Fruit fly (Drosophila melanogaster) whole organism, embryonic: ENCODE measurements around the gene sit.
A peak's percentile ranks its signal among the peaks of the same experiment; 100 is the strongest.

Experiments
- CG10959 ChIP-seq: fragments of 200-800 bp; sonication (Bioruptor generic); IDR thresholded peaks from 2 replicates; pipeline ENCODE4 v1.3.6; 2022; ENCODE audit warnings: missing biosample characterization, missing genetic modification characterization
- CG10979 ChIP-seq: fragments of 200-800 bp; sonication (Bioruptor generic); optimal IDR thresholded peaks from 2 replicates; lab custom pipeline; 2018; ENCODE audit warnings: missing biosample characterization, mild to moderate bottlenecking, missing genetic modification characterization, moderate library complexity
- CG11723 ChIP-seq: fragments of 200-800 bp; sonication (Bioruptor generic); optimal IDR thresholded peaks from 2 replicates; lab custom pipeline; 2017; ENCODE audit warnings: missing biosample characterization, mild to moderate bottlenecking, missing genetic modification characterization
- CG12219 ChIP-seq: fragments of 200-800 bp; sonication (Bioruptor generic); optimal IDR thresholded peaks from 3 replicates; lab custom pipeline; 2018; ENCODE audit warnings: missing biosample characterization, mild to moderate bottlenecking, missing genetic modification characterization
- CG12236 ChIP-seq: fragments of 200-800 bp; sonication (Bioruptor generic); optimal IDR thresholded peaks from 2 replicates; lab custom pipeline; 2016; ENCODE audit warnings: missing biosample characterization, missing genetic modification characterization
- CG1233 ChIP-seq: fragments of 200-800 bp; sonication (Bioruptor generic); optimal IDR thresholded peaks from 4 replicates; lab custom pipeline; 2018; ENCODE audit warnings: missing biosample characterization, mild to moderate bottlenecking, missing genetic modification characterization
- CG15073 ChIP-seq: fragments of 200-800 bp; sonication (Bioruptor generic); optimal IDR thresholded peaks from 2 replicates; lab custom pipeline; 2016; ENCODE audit warnings: missing biosample characterization, missing genetic modification characterization
- CG1832 ChIP-seq: fragments of 200-800 bp; sonication (Bioruptor generic); optimal IDR thresholded peaks from 2 replicates; lab custom pipeline; 2017; ENCODE audit warnings: missing biosample characterization, mild to moderate bottlenecking, missing genetic modification characterization, inconsistent platforms
- CG2889 ChIP-seq: fragments of 200-800 bp; sonication (Bioruptor generic); IDR thresholded peaks from 3 replicates; pipeline ENCODE4 v1.3.6; 2022; ENCODE audit warnings: missing biosample characterization, missing genetic modification characterization
- CG31388 ChIP-seq: fragments of 200-800 bp; sonication (Bioruptor generic); optimal IDR thresholded peaks from 2 replicates; lab custom pipeline; 2016; ENCODE audit warnings: missing biosample characterization, missing genetic modification characterization
- CG6689 ChIP-seq: fragments of 200-800 bp; sonication (Bioruptor generic); IDR thresholded peaks from 2 replicates; pipeline ENCODE4 v1.3.6; 2022; ENCODE audit warnings: missing biosample characterization, missing genetic modification characterization
- CG6854 ChIP-seq: fragments of 200-800 bp; sonication (Bioruptor generic); optimal IDR thresholded peaks from 3 replicates; lab custom pipeline; 2017; ENCODE audit warnings: missing biosample characterization, mild to moderate bottlenecking, missing genetic modification characterization
- CG7987 ChIP-seq: fragments of 200-800 bp; sonication (Bioruptor generic); optimal IDR thresholded peaks from 2 replicates; lab custom pipeline; 2018; ENCODE audit warnings: missing biosample characterization, mild to moderate bottlenecking, missing genetic modification characterization, moderate library complexity
- CG9437 ChIP-seq: fragments of 200-800 bp; sonication (Bioruptor generic); optimal IDR thresholded peaks from 2 replicates; lab custom pipeline; 2018; ENCODE audit warnings: missing biosample characterization, mild to moderate bottlenecking, missing genetic modification characterization
- CG9609 ChIP-seq: fragments of 200-800 bp; sonication (Bioruptor generic); optimal IDR thresholded peaks from 3 replicates; lab custom pipeline; 2016; ENCODE audit warnings: missing biosample characterization, missing genetic modification characterization
- CHES-1-like ChIP-seq: fragments of 200-800 bp; sonication (Bioruptor generic); optimal IDR thresholded peaks from 2 replicates; lab custom pipeline; 2016; ENCODE audit warnings: missing biosample characterization, missing genetic modification characterization
- Chrac-16 ChIP-seq: fragments of 200-800 bp; sonication (Bioruptor generic); optimal IDR thresholded peaks from 3 replicates; lab custom pipeline; 2016; ENCODE audit warnings: missing biosample characterization, missing genetic modification characterization
- CrebB ChIP-seq: fragments of 200-800 bp; sonication (Bioruptor generic); optimal IDR thresholded peaks from 3 replicates; lab custom pipeline; 2018; ENCODE audit warnings: missing biosample characterization, mild to moderate bottlenecking, missing genetic modification characterization
- Dfd ChIP-seq, 2 experiments: fragments of >200 bp; optimal IDR thresholded peaks; 2 replicates each; lab custom pipeline; 2017; ENCODE audit warnings: missing biosample characterization in 2 of 2, missing genetic modification characterization in 2 of 2
- Dll ChIP-seq: fragments of 200-800 bp; sonication (Bioruptor generic); IDR thresholded peaks from 4 replicates; pipeline ENCODE4 v1.3.6; 2022; ENCODE audit warnings: missing biosample characterization, missing genetic modification characterization; ENCODE audit not compliant: partially characterized antibody
- Dp ChIP-seq: fragments of 200-800 bp; sonication (Bioruptor generic); optimal IDR thresholded peaks from 2 replicates; lab custom pipeline; 2018; ENCODE audit warnings: missing biosample characterization, mild to moderate bottlenecking, missing genetic modification characterization, moderate library complexity
- Kr ChIP-seq: fragments of 200-800 bp; sonication (Bioruptor generic); optimal IDR thresholded peaks from 2 replicates; lab custom pipeline; 2017; ENCODE audit warnings: missing biosample characterization, mild to moderate bottlenecking, missing genetic modification characterization
- Med ChIP-seq: fragments of 200-800 bp; sonication (Bioruptor generic); peaks from one replicate; lab custom pipeline; 2016; ENCODE audit warnings: missing biosample characterization, missing genetic modification characterization, mild to moderate bottlenecking, inconsistent platforms, moderate library complexity
- Meics ChIP-seq: fragments of 200-800 bp; sonication (Bioruptor generic); optimal IDR thresholded peaks from 2 replicates; lab custom pipeline; 2017; ENCODE audit warnings: missing biosample characterization, mild to moderate bottlenecking, missing genetic modification characterization
- Myb ChIP-seq: fragments of 200-800 bp; sonication (Bioruptor generic); optimal IDR thresholded peaks from 2 replicates; lab custom pipeline; 2016; ENCODE audit warnings: missing biosample characterization, missing genetic modification characterization
- PHDP ChIP-seq: fragments of 200-800 bp; sonication (Bioruptor generic); optimal IDR thresholded peaks from 3 replicates; lab custom pipeline; 2018; ENCODE audit warnings: missing biosample characterization, mild to moderate bottlenecking, missing genetic modification characterization, moderate library complexity
- Sox100B ChIP-seq: fragments of 200-800 bp; sonication (Bioruptor generic); optimal IDR thresholded peaks from 3 replicates; lab custom pipeline; 2018; ENCODE audit warnings: missing biosample characterization, mild to moderate bottlenecking, missing genetic modification characterization
- ato ChIP-seq: fragments of 200-800 bp; sonication (Bioruptor generic); IDR thresholded peaks from 2 replicates; pipeline ENCODE4 v1.3.6; 2022; ENCODE audit warnings: missing biosample characterization, missing genetic modification characterization; ENCODE audit not compliant: partially characterized antibody
- bab2 ChIP-seq: fragments of 200-800 bp; sonication (Bioruptor generic); optimal IDR thresholded peaks from 2 replicates; lab custom pipeline; 2016; ENCODE audit warnings: missing biosample characterization, missing genetic modification characterization
- bcd ChIP-seq: fragments of 200-800 bp; sonication (Bioruptor generic); optimal IDR thresholded peaks from 2 replicates; lab custom pipeline; 2017; ENCODE audit warnings: missing biosample characterization, mild to moderate bottlenecking, missing genetic modification characterization
- corto ChIP-seq: fragments of 200-800 bp; sonication (Bioruptor generic); optimal IDR thresholded peaks from 2 replicates; lab custom pipeline; 2016; ENCODE audit warnings: missing biosample characterization, mild to moderate bottlenecking, missing genetic modification characterization, moderate library complexity
- crol ChIP-seq: fragments of 200-800 bp; sonication (Bioruptor generic); IDR thresholded peaks from 2 replicates; pipeline ENCODE4 v1.3.6; 2022; ENCODE audit warnings: missing biosample characterization, missing genetic modification characterization
- dati ChIP-seq: fragments of 200-800 bp; sonication (Bioruptor generic); IDR thresholded peaks from 2 replicates; pipeline ENCODE4 v1.3.6; 2022; ENCODE audit warnings: missing biosample characterization, missing genetic modification characterization
- eyg ChIP-seq: fragments of 200-800 bp; sonication (Bioruptor generic); optimal IDR thresholded peaks from 3 replicates; lab custom pipeline; 2016; ENCODE audit warnings: missing biosample characterization, missing genetic modification characterization
- grn ChIP-seq: fragments of 200-800 bp; sonication (Bioruptor generic); optimal IDR thresholded peaks from 3 replicates; lab custom pipeline; 2017; ENCODE audit warnings: missing biosample characterization, missing genetic modification characterization
- gsb-n ChIP-seq: fragments of 200-800 bp; sonication (Bioruptor generic); optimal IDR thresholded peaks from 3 replicates; lab custom pipeline; 2018; ENCODE audit warnings: missing biosample characterization, mild to moderate bottlenecking, missing genetic modification characterization
- her ChIP-seq: fragments of 200-800 bp; sonication (Bioruptor generic); optimal IDR thresholded peaks from 2 replicates; lab custom pipeline; 2016; ENCODE audit warnings: missing biosample characterization, missing genetic modification characterization
- inv ChIP-seq: fragments of 200-800 bp; sonication (Bioruptor generic); IDR thresholded peaks from 2 replicates; pipeline ENCODE4 v1.3.6; 2022; ENCODE audit warnings: missing biosample characterization, missing genetic modification characterization; ENCODE audit not compliant: partially characterized antibody
- lab ChIP-seq: fragments of 200-800 bp; sonication (Bioruptor generic); optimal IDR thresholded peaks from 3 replicates; lab custom pipeline; 2017; ENCODE audit warnings: missing biosample characterization, missing genetic modification characterization, mild to moderate bottlenecking, moderate library complexity, missing genetic modification reagents
- mam ChIP-seq: fragments of 200-800 bp; sonication (Bioruptor generic); optimal IDR thresholded peaks from 3 replicates; lab custom pipeline; 2016; ENCODE audit warnings: missing biosample characterization, missing genetic modification characterization
- oc ChIP-seq: fragments of 200-800 bp; sonication (Bioruptor generic); optimal IDR thresholded peaks from 2 replicates; lab custom pipeline; 2018; ENCODE audit warnings: missing biosample characterization, mild to moderate bottlenecking, missing genetic modification characterization, moderate library complexity
- pfk ChIP-seq: fragments of 200-800 bp; sonication (Bioruptor generic); optimal IDR thresholded peaks from 2 replicates; lab custom pipeline; 2018; ENCODE audit warnings: missing biosample characterization, mild to moderate bottlenecking, missing genetic modification characterization, moderate library complexity
- sc ChIP-seq, 3 experiments: fragments of >200 bp in 2 of 3; fragments of 200-800 bp in 1 of 3; sonication (Bioruptor generic) in 1 of 3; optimal IDR thresholded peaks; 2 replicates in 2 of 3; 3 replicates in 1 of 3; lab custom pipeline; 2017; ENCODE audit warnings: mild to moderate bottlenecking in 1 of 3, missing biosample characterization in 1 of 3, missing genetic modification characterization in 1 of 3, missing genetic modification reagents in 1 of 3
- tio ChIP-seq: fragments of 200-800 bp; sonication (Bioruptor generic); optimal IDR thresholded peaks from 2 replicates; lab custom pipeline; 2017; ENCODE audit warnings: missing biosample characterization, missing genetic modification characterization, inconsistent platforms
- trem ChIP-seq: fragments of 200-800 bp; optimal IDR thresholded peaks from 3 replicates; lab custom pipeline; 2019; ENCODE audit warnings: missing biosample characterization, mild to moderate bottlenecking, missing genetic modification characterization, moderate library complexity
- trh ChIP-seq: fragments of 200-800 bp; sonication (Bioruptor generic); optimal IDR thresholded peaks from 2 replicates; lab custom pipeline; 2016; ENCODE audit warnings: missing biosample characterization, missing genetic modification characterization
- twi ChIP-seq: fragments of 200-800 bp; optimal IDR thresholded peaks from 2 replicates; lab custom pipeline; 2019; ENCODE audit warnings: missing biosample characterization, mild to moderate bottlenecking, missing genetic modification characterization, moderate library complexity
- unpg ChIP-seq: fragments of 200-800 bp; sonication (Bioruptor generic); optimal IDR thresholded peaks from 3 replicates; lab custom pipeline; 2018; ENCODE audit warnings: missing biosample characterization, mild to moderate bottlenecking, missing genetic modification characterization, moderate library complexity

sit gene

DNA sequence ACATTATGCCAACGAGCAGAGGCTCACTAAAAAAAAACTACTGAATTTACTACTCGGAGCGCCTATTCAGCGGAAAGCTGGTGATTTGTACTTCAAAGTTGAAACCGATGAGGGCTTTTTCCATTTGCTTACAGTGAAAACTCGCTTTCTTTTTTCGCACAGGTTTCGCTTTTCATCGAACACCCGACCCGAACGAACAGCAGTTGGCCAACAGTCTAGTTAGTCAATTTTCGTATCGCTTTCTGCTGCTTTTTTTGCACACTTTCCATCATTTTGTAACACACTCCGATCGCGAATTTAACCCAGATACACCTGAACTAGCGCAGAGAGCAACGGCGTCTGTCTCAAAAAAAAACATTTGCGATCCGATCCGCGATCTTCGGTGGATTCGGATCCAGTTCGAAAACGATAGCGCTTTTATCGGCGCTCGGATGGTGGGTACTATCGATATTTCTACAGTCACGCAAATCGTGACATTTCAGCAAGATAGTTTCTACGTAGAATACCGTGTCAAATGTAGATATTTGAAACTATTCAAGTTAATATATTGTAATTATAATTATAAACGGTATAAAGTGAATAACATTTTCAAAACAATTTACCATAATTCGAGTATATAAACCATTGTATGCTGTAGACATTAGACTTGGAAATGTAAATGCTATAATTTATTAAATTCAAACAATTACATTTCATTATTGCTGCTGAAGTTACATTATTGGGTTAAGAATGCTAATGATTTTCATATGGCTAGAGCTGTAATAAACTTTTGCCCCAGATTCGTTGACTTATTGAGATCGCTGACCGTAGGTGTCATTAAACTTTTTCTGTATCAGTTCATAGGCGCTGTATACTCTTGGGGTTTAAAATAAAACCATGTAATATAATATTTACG lies 33.9 kb downstream of the sit start, which contains the start of gene CG5346 (continued):
- TF ChIP-seq gsb-n (tag; lab: Kevin White, UChicago) (no peak), mam (GFP tag; lab: Kevin White, UChicago) (no peak), sc (optimal IDR thresholded peaks at IDR 0.05; lab: Kevin White, UChicago) (no peak), sc (GFP tag; optimal IDR thresholded peaks at IDR 0.05; lab: Kevin White, UChicago) (no peak), CG9609 (no peak), bab2 (no peak), CG11723 (no peak), CG6689 (no peak), lab (GFP tag; lab: Kevin White, UChicago) (no peak), grn (GFP tag; lab: Kevin White, UChicago) (peak; percentile 67), Myb (GFP tag; lab: Kevin White, UChicago) (no peak), Meics (no peak), CG1233 (no peak), Chrac-16 (GFP tag; lab: Kevin White, UChicago) (no peak), her (GFP tag; lab: Kevin White, UChicago) (no peak), eyg (GFP tag; lab: Kevin White, UChicago) (no peak), CG12219 (GFP tag; lab: Kevin White, UChicago) (no peak), unpg (GFP tag; lab: Kevin White, UChicago) (no peak), PHDP (no peak), CG1832 (GFP tag; lab: Kevin White, UChicago) (no peak), CG10979 (no peak), ato (GFP tag; lab: Robert Waterston, UW) (peak; percentile 87), corto (GFP tag; lab: Kevin White, UChicago) (no peak), Dp (peak; percentile 61), CG10959 (no peak), CHES-1-like (GFP tag; lab: Kevin White, UChicago) (no peak), twi (tag; lab: Kevin White, UChicago) (no peak), CG9437 (no peak), oc (no peak), Dfd (GFP tag; optimal IDR thresholded peaks at IDR 0.05; lab: Kevin White, UChicago) (no peak), CG6854 (GFP tag; lab: Kevin White, UChicago) (no peak), CG2889 (GFP tag; lab: Robert Waterston, UW) (no peak), Dll (GFP tag; lab: Robert Waterston, UW) (peak; percentile 85), inv (GFP tag; lab: Robert Waterston, UW) (peak; percentile 78), crol (GFP tag; lab: Robert Waterston, UW) (peak; percentile 16), tio (GFP tag; lab: Kevin White, UChicago) (no peak), CG12236 (GFP tag; lab: Kevin White, UChicago) (no peak), CG15073 (GFP tag; lab: Kevin White, UChicago) (no peak), pfk (GFP tag; lab: Kevin White, UChicago) (no peak), CG7987 (GFP tag; lab: Kevin White, UChicago) (peak; percentile 36), trh (GFP tag; lab: Kevin White, UChicago) (no peak), Sox100B (GFP tag; lab: Kevin White, UChicago) (no peak), Med (GFP tag; lab: Kevin White, UChicago) (peak; percentile 58), trem (tag; lab: Kevin White, UChicago) (no peak), dati (no peak), CG31388 (GFP tag; lab: Kevin White, UChicago) (no peak), Kr (GFP tag; lab: Kevin White, UChicago) (no peak), bcd (GFP tag; lab: Kevin White, UChicago) (no peak), CrebB (tag; lab: Kevin White, UChicago) (no peak)
